Worm (Caenorhabditis elegans): Measurements from ENCODE around the gene F42F12.3.

- no peak for TF ChIP-seq flt-1 (GFP tag; IDR thresholded peaks at IDR 0.05)
- TF ChIP-seq T22C8.4 (GFP tag; IDR thresholded peaks at IDR 0.05): no peak
- no peak for TF ChIP-seq ztf-29 (GFP tag; IDR thresholded peaks at IDR 0.05)
- no peak for TF ChIP-seq med-1 (GFP tag; optimal IDR thresholded peaks at IDR 0.05; ENCODE audit: insufficient read depth)
- no peak; the same call in none of the 2 replicates for TF ChIP-seq ztf-23 (GFP tag; IDR thresholded peaks at IDR 0.05)
Observed at ce11 chrX:12393786-12394308, 43.5 kb downstream of the F42F12.3 start, which contains the start of gene F17E5.2.
